Worm (Caenorhabditis elegans): ENCODE results near the gene srv-27.

DNA sequence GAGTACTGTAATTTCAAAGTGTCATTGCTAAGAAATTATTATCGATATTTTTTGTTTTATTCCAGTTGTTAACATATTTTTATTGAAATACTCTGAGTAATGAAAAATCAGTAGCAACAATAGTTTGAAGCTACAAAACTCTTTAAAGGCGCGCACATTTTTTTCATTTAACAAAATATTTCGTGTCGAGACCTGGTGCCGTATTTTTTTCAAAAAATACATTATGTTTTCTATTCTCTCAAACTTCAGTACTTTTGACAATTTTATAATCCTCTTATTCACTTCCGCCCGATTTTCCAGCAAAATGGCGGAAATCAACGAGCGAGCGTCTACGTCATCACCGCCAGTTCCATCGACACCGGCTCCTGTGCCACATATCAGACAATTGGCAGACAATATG, 35.8 kb upstream of the srv-27 start, which contains the start of gene blos-2:
- TF ChIP-seq nfya-1 (tag; optimal IDR thresholded peaks at IDR 0.05) (no peak), ceh-34 (tag; optimal IDR thresholded peaks at IDR 0.05) (no peak), ceh-9 (tag; optimal IDR thresholded peaks at IDR 0.05) (no peak), ama-1 (optimal IDR thresholded peaks at IDR 0.05) (no peak), dmd-4 (tag; optimal IDR thresholded peaks at IDR 0.05; ENCODE audit: borderline replicate concordance) (no peak), ceh-2 (tag; optimal IDR thresholded peaks at IDR 0.05) (no peak), ceh-48 (tag; optimal IDR thresholded peaks at IDR 0.05) (no peak)

Measured in whole organism, late embryonic.